Worm (Caenorhabditis elegans) whole organism, early embryonic: ENCODE data around the gene hacd-1.

Source experiments
- B0310.2 ChIP-seq: sonication (generic microtip); optimal IDR thresholded peaks from 2 replicates; lab custom pipeline; 2016; ENCODE audit warnings: mild to moderate bottlenecking, missing genetic modification characterization, missing compliant biosample characterization
- F13C5.2 ChIP-seq: sonication (generic microtip); optimal IDR thresholded peaks from 2 replicates; lab custom pipeline; 2017; ENCODE audit warnings: mild to moderate bottlenecking, missing genetic modification characterization, inconsistent platforms, missing compliant biosample characterization
- aly-1 ChIP-seq: sonication (generic microtip); optimal IDR thresholded peaks from 2 replicates; lab custom pipeline; 2016; ENCODE audit warnings: missing genetic modification characterization, missing compliant biosample characterization
- ama-1 ChIP-seq: fragments of 150-350 bp; optimal IDR thresholded peaks from 2 replicates; lab custom pipeline; 2014
- ceh-13 ChIP-seq: fragments of 200-800 bp; sonication (Bioruptor generic); optimal IDR thresholded peaks from 2 replicates; lab custom pipeline; 2018; ENCODE audit warnings: mild to moderate bottlenecking, missing genetic modification characterization, missing compliant biosample characterization
- ceh-36 ChIP-seq: sonication (generic microtip); optimal IDR thresholded peaks from 2 replicates; lab custom pipeline; 2016; ENCODE audit warnings: missing genetic modification characterization, inconsistent platforms, missing compliant biosample characterization
- ets-7 ChIP-seq: sonication (generic microtip); optimal IDR thresholded peaks from 2 replicates; lab custom pipeline; 2016; ENCODE audit warnings: missing genotype, missing genetic modification characterization, missing compliant biosample characterization
- flt-1 ChIP-seq: fragments of 200-800 bp; sonication (Bioruptor generic); IDR thresholded peaks from 2 replicates; pipeline ENCODE4 v1.3.6; 2022; ENCODE audit warnings: missing genetic modification characterization, missing compliant biosample characterization
- hmbx-1 ChIP-seq: sonication (generic microtip); optimal IDR thresholded peaks from 2 replicates; lab custom pipeline; 2016; ENCODE audit warnings: mild to moderate bottlenecking, missing genetic modification characterization, missing compliant biosample characterization
- hmg-4 ChIP-seq: fragments of 200-800 bp; sonication (Bioruptor generic); optimal IDR thresholded peaks from 2 replicates; lab custom pipeline; 2018; ENCODE audit warnings: mild to moderate bottlenecking, missing genetic modification characterization, missing compliant biosample characterization
- hnd-1 ChIP-seq: sonication (generic microtip); optimal IDR thresholded peaks from 2 replicates; lab custom pipeline; 2016; ENCODE audit warnings: missing genetic modification characterization, missing compliant biosample characterization
- pes-1 ChIP-seq: fragments of 200-800 bp; sonication (Bioruptor generic); IDR thresholded peaks from 2 replicates; pipeline ENCODE4 v1.3.6; 2022; ENCODE audit warnings: missing genetic modification reagents, missing genetic modification characterization, missing compliant biosample characterization
- scrt-1 ChIP-seq: fragments of 200-800 bp; sonication (Bioruptor generic); IDR thresholded peaks from 2 replicates; pipeline ENCODE4 v1.3.6; 2022; ENCODE audit warnings: missing genetic modification characterization, missing compliant biosample characterization
- sea-1 ChIP-seq: fragments of 200-800 bp; sonication (Bioruptor generic); conservative IDR thresholded peaks from 2 replicates; pipeline ENCODE4 v1.3.6; 2022; ENCODE audit warnings: missing genetic modification characterization, missing compliant biosample characterization
- tbx-11 ChIP-seq: fragments of 200-800 bp; sonication (Bioruptor generic); IDR thresholded peaks from 2 replicates; pipeline ENCODE4 v1.3.6; 2022; ENCODE audit warnings: missing genetic modification characterization, missing compliant biosample characterization
- tbx-37 ChIP-seq: fragments of 200-800 bp; sonication (Bioruptor generic); conservative IDR thresholded peaks from 2 replicates; pipeline ENCODE4 v1.3.6; 2022; ENCODE audit warnings: missing genetic modification reagents, missing genetic modification characterization, missing compliant biosample characterization
- tra-4 ChIP-seq: sonication (generic microtip); optimal IDR thresholded peaks from 2 replicates; lab custom pipeline; 2017; ENCODE audit warnings: missing genetic modification characterization, missing compliant biosample characterization

Gene hacd-1

ce11 chrV:1438832-1439231 is 21.3 kb upstream of the hacd-1 start, which contains the start of gene R09B5.11:
TSS of gene R09B5.11 (plus strand) at chrV:1439205.
- no peak for TF ChIP-seq tra-4 (tag; lab: Kevin White, UChicago)

ce11 chrV:1442042-1442441 is 18.1 kb upstream of the hacd-1 start, which contains the start of gene cnc-11:
TSS of gene cnc-11 (plus strand) at chrV:1442342.
- TF ChIP-seq flt-1 (GFP tag; lab: Robert Waterston, UW) (no peak), ceh-36 (no peak), hmg-4 (GFP tag; lab: Kevin White, UChicago) (no peak), F13C5.2 (tag; lab: Kevin White, UChicago) (no peak), tbx-37 (GFP tag; lab: Robert Waterston, UW) (no peak), scrt-1 (GFP tag; lab: Robert Waterston, UW) (no peak), ets-7 (no peak), pes-1 (no peak)

ce11 chrV:1444180-1444579 is 16.0 kb upstream of the hacd-1 start, which contains the start of gene cnc-1:
TSS of gene cnc-1 (minus strand) at chrV:1444280.
- TF ChIP-seq pes-1 (no peak), tbx-37 (GFP tag; lab: Robert Waterston, UW) (no peak), ceh-36 (no peak), tra-4 (tag; lab: Kevin White, UChicago) (no peak), tbx-11 (GFP tag; lab: Robert Waterston, UW) (no peak), aly-1 (tag; lab: Kevin White, UChicago) (no peak), hmbx-1 (tag; lab: Kevin White, UChicago) (no peak), ama-1 (lab: Kevin White, UChicago) (no peak), B0310.2 (tag; lab: Kevin White, UChicago) (no peak), hmg-4 (GFP tag; lab: Kevin White, UChicago) (no peak), ets-7 (no peak)

ce11 chrV:1445081-1445480 is 15.1 kb upstream of the hacd-1 start, which contains the start of gene cnc-5:
TSS of gene cnc-5 (plus strand) at chrV:1445381.
- TF ChIP-seq pes-1, result no peak
- no peak for TF ChIP-seq B0310.2 (tag; lab: Kevin White, UChicago)
- TF ChIP-seq sea-1 (GFP tag; lab: Robert Waterston, UW), result no peak
- TF ChIP-seq ets-7, result no peak

ce11 chrV:1447079-1447478 is 13.1 kb upstream of the hacd-1 start, which contains the start of gene cnc-4:
TSS of gene cnc-4 (plus strand) at chrV:1447195.
- TF ChIP-seq hmg-4 (GFP tag; lab: Kevin White, UChicago) (no peak), tra-4 (tag; lab: Kevin White, UChicago) (no peak), sea-1 (GFP tag; lab: Robert Waterston, UW) (no peak), scrt-1 (GFP tag; lab: Robert Waterston, UW) (no peak), ets-7 (no peak)

ce11 chrV:1447724-1448123 is 12.4 kb upstream of the hacd-1 start, which contains the start of gene cnc-3:
TSS of gene cnc-3 (plus strand) at chrV:1448004.
- TF ChIP-seq tra-4 (tag; lab: Kevin White, UChicago), result no peak
- no peak for TF ChIP-seq tbx-11 (GFP tag; lab: Robert Waterston, UW)
- no peak for TF ChIP-seq hnd-1 (tag; lab: Kevin White, UChicago)
- TF ChIP-seq ets-7, result no peak
- TF ChIP-seq aly-1 (tag; lab: Kevin White, UChicago), result no peak
- TF ChIP-seq tbx-37 (GFP tag; lab: Robert Waterston, UW), result no peak
- no peak for TF ChIP-seq pes-1
- no peak for TF ChIP-seq B0310.2 (tag; lab: Kevin White, UChicago)
- no peak for TF ChIP-seq F13C5.2 (tag; lab: Kevin White, UChicago)
- no peak for TF ChIP-seq hmg-4 (GFP tag; lab: Kevin White, UChicago)

ce11 chrV:1450160-1450559 is 10.0 kb upstream of the hacd-1 start, which contains the start of gene cnc-2:
TSS of gene cnc-2 (minus strand) at chrV:1450183.
- TF ChIP-seq ceh-13, result no peak

ce11 chrV:1451334-1451733 is 8.8 kb upstream of the hacd-1 start, which contains the start of gene srj-23:
TSS of gene srj-23 (plus strand) at chrV:1451634.
- TF ChIP-seq tbx-37 (GFP tag; lab: Robert Waterston, UW) (no peak), ama-1 (lab: Kevin White, UChicago) (no peak), ets-7 (no peak), B0310.2 (tag; lab: Kevin White, UChicago) (no peak), sea-1 (GFP tag; lab: Robert Waterston, UW) (no peak)

ce11 chrV:1454762-1455161 is 5.4 kb upstream of the hacd-1 start, which contains the start of gene chil-14:
TSS of gene chil-14 (plus strand) at chrV:1455062.
- TF ChIP-seq tbx-37 (GFP tag; lab: Robert Waterston, UW) (no peak), flt-1 (GFP tag; lab: Robert Waterston, UW) (no peak), ceh-36 (no peak), aly-1 (tag; lab: Kevin White, UChicago) (no peak), pes-1 (no peak), tbx-11 (GFP tag; lab: Robert Waterston, UW) (no peak), hmg-4 (GFP tag; lab: Kevin White, UChicago) (no peak), hmbx-1 (tag; lab: Kevin White, UChicago) (no peak), ets-7 (no peak), hnd-1 (tag; lab: Kevin White, UChicago) (no peak), ama-1 (lab: Kevin White, UChicago) (no peak), ceh-13 (no peak), scrt-1 (GFP tag; lab: Robert Waterston, UW) (no peak), F13C5.2 (tag; lab: Kevin White, UChicago) (no peak), tra-4 (tag; lab: Kevin White, UChicago) (no peak), sea-1 (GFP tag; lab: Robert Waterston, UW) (no peak), B0310.2 (tag; lab: Kevin White, UChicago) (no peak)
